Fruit fly (Drosophila melanogaster): ENCODE results near the gene CG14223.

Gene CG14223

dm6 chrX:19668405-19668804 is 4.6 kb upstream of the CG14223 start (continued):
- peak; percentile 91 for TF ChIP-seq HLH3B (GFP tag; IDR thresholded peaks at IDR 0.05)
- peak; percentile 97 for TF ChIP-seq CoRest (tag; optimal IDR thresholded peaks at IDR 0.05)
- TF ChIP-seq CG16779 (GFP tag; IDR thresholded peaks at IDR 0.05): peak; percentile 90
- TF ChIP-seq Mad (GFP tag; optimal IDR thresholded peaks at IDR 0.05): peak; percentile 96
- peak; percentile 78 for TF ChIP-seq kah (GFP tag; optimal IDR thresholded peaks at IDR 0.05)
- TF ChIP-seq Ets97D (GFP tag; optimal IDR thresholded peaks at IDR 0.05): peak; percentile 89
- peak; percentile 64; the same call in 2 of the 3 replicates for TF ChIP-seq jigr1 (GFP tag; IDR thresholded peaks at IDR 0.05)
- peak; percentile 72; the same call in 1 of the 2 replicates for TF ChIP-seq toy (GFP tag; IDR thresholded peaks at IDR 0.05)
- TF ChIP-seq amos (GFP tag; IDR thresholded peaks at IDR 0.05; ENCODE audit: partially characterized antibody): no peak
- peak; percentile 68 for TF ChIP-seq Sry-δ (GFP tag; optimal IDR thresholded peaks at IDR 0.05)
- TF ChIP-seq sna (GFP tag; IDR thresholded peaks at IDR 0.05; ENCODE audit: partially characterized antibody): no peak
- peak; percentile 85 for TF ChIP-seq Poxn (GFP tag; IDR thresholded peaks at IDR 0.05)
- peak; percentile 86 for TF ChIP-seq CG8281 (tag; optimal IDR thresholded peaks at IDR 0.05)
- peak; percentile 78 for TF ChIP-seq CG6765 (GFP tag; optimal IDR thresholded peaks at IDR 0.05)
- no peak for TF ChIP-seq CG2129 (GFP tag; IDR thresholded peaks at IDR 0.05; ENCODE audit: partially characterized antibody)
- peak; percentile 98 for TF ChIP-seq CG2120 (GFP tag; optimal IDR thresholded peaks at IDR 0.05)
- TF ChIP-seq Gug (GFP tag; IDR thresholded peaks at IDR 0.05): peak; percentile 95
- peak; percentile 93 for TF ChIP-seq da (GFP tag; optimal IDR thresholded peaks at IDR 0.05)
- peak; percentile 98 for TF ChIP-seq Dip3 (GFP tag; optimal IDR thresholded peaks at IDR 0.05)
- TF ChIP-seq sc (optimal IDR thresholded peaks at IDR 0.05): no peak
- TF ChIP-seq sc (GFP tag; optimal IDR thresholded peaks at IDR 0.05): peak; percentile 86
- TF ChIP-seq CG8478 (optimal IDR thresholded peaks at IDR 0.05): no peak
- TF ChIP-seq CG11504 (tag; optimal IDR thresholded peaks at IDR 0.05): peak; percentile 95
- TF ChIP-seq sqz (GFP tag; optimal IDR thresholded peaks at IDR 0.05): peak; percentile 78
- peak; percentile 87 for TF ChIP-seq rib (GFP tag; IDR thresholded peaks at IDR 0.05)
- peak; percentile 94 for TF ChIP-seq Six4 (GFP tag; optimal IDR thresholded peaks at IDR 0.05)
- no peak for TF ChIP-seq CG6791 (GFP tag; IDR thresholded peaks at IDR 0.05; ENCODE audit: partially characterized antibody)
- TF ChIP-seq Pdp1 (GFP tag; optimal IDR thresholded peaks at IDR 0.05): peak; percentile 96 to 98
- peak; percentile 88 for TF ChIP-seq peb (GFP tag; IDR thresholded peaks at IDR 0.05)
- TF ChIP-seq BtbVII (GFP tag; optimal IDR thresholded peaks at IDR 0.05): peak; percentile 84
- TF ChIP-seq CG12299 (tag; optimal IDR thresholded peaks at IDR 0.05): peak; percentile 94
- TF ChIP-seq CG12219 (GFP tag; optimal IDR thresholded peaks at IDR 0.05): peak; percentile 97
- peak; percentile 92 for TF ChIP-seq CG14050 (GFP tag; IDR thresholded peaks at IDR 0.05)
- TF ChIP-seq nmo (GFP tag; optimal IDR thresholded peaks at IDR 0.05): peak; percentile 97
- peak; percentile 92 for TF ChIP-seq CG43689 (GFP tag; IDR thresholded peaks at IDR 0.05)
- TF ChIP-seq sim (GFP tag; IDR thresholded peaks at IDR 0.05): peak; percentile 73
- peak; percentile 89 for TF ChIP-seq Hey (tag; optimal IDR thresholded peaks at IDR 0.05)
- TF ChIP-seq sens (GFP tag): peak; percentile 100
- TF ChIP-seq CG8924 (tag; optimal IDR thresholded peaks at IDR 0.05): peak; percentile 94
- peak; percentile 86 for TF ChIP-seq CG7372 (GFP tag; IDR thresholded peaks at IDR 0.05)
- TF ChIP-seq Dbx (GFP tag; IDR thresholded peaks at IDR 0.05): peak; percentile 89
- TF ChIP-seq tin (GFP tag; optimal IDR thresholded peaks at IDR 0.05): peak; percentile 97
- peak; percentile 93 for TF ChIP-seq CG34376 (GFP tag; optimal IDR thresholded peaks at IDR 0.05)
- TF ChIP-seq MBD-R2 (GFP tag; IDR thresholded peaks at IDR 0.05): peak; percentile 83
- peak; percentile 70 for TF ChIP-seq fd102C (GFP tag; optimal IDR thresholded peaks at IDR 0.05)
- peak; percentile 93 for TF ChIP-seq CG34422 (GFP tag; IDR thresholded peaks at IDR 0.05)
- TF ChIP-seq Ets65A (GFP tag): peak; percentile 100
- no peak for TF ChIP-seq ato (GFP tag; IDR thresholded peaks at IDR 0.05; ENCODE audit: partially characterized antibody)
- peak; percentile 96 for TF ChIP-seq CG2875 (GFP tag; optimal IDR thresholded peaks at IDR 0.05)
- no peak for TF ChIP-seq Bgb (GFP tag; IDR thresholded peaks at IDR 0.05; ENCODE audit: partially characterized antibody)
- peak; percentile 95 for TF ChIP-seq Rfx (GFP tag; IDR thresholded peaks at IDR 0.05)
- TF ChIP-seq CG9437 (GFP tag; optimal IDR thresholded peaks at IDR 0.05): peak; percentile 86

Data from whole organism, embryonic.